Fruit fly (Drosophila melanogaster) whole organism, embryonic: ENCODE data around the gene ghi.
A peak's percentile ranks its signal among the peaks of the same experiment; 100 is the strongest.

Experiments
- ATbp ChIP-seq: fragments of 200-800 bp; sonication (Bioruptor generic); optimal IDR thresholded peaks from 2 replicates; lab custom pipeline; 2017; ENCODE audit warnings: missing biosample characterization, mild to moderate bottlenecking, missing genetic modification characterization, missing genetic modification reagents
- Aef1 ChIP-seq: fragments of 200-800 bp; sonication (Bioruptor generic); IDR thresholded peaks from 3 replicates; pipeline ENCODE4 v1.3.6; 2022; ENCODE audit warnings: missing biosample characterization, missing genetic modification characterization
- Asciz ChIP-seq: fragments of 200-800 bp; sonication (Bioruptor generic); optimal IDR thresholded peaks from 2 replicates; lab custom pipeline; 2017; ENCODE audit warnings: missing biosample characterization, mild to moderate bottlenecking, missing genetic modification characterization, missing genetic modification reagents
- BEAF-32 ChIP-seq: fragments of 200-800 bp; sonication (Bioruptor generic); optimal IDR thresholded peaks from 3 replicates; lab custom pipeline; 2017; ENCODE audit warnings: missing biosample characterization, missing genetic modification characterization, mild to moderate bottlenecking, moderate library complexity, missing genetic modification reagents
- Bteb2 ChIP-seq: fragments of 200-800 bp; sonication (Bioruptor generic); optimal IDR thresholded peaks from 2 replicates; lab custom pipeline; 2016; ENCODE audit warnings: missing biosample characterization, missing genetic modification characterization
- CG10147 ChIP-seq: fragments of 200-800 bp; sonication (Bioruptor generic); optimal IDR thresholded peaks from 2 replicates; lab custom pipeline; 2019; ENCODE audit warnings: missing biosample characterization, mild to moderate bottlenecking, missing genetic modification characterization, moderate library complexity
- CG2116 ChIP-seq: fragments of 200-800 bp; sonication (Bioruptor generic); optimal IDR thresholded peaks from 3 replicates; lab custom pipeline; 2018; ENCODE audit warnings: missing biosample characterization, mild to moderate bottlenecking, missing genetic modification characterization
- CG33213 ChIP-seq: fragments of 200-800 bp; sonication (Bioruptor generic); optimal IDR thresholded peaks from 3 replicates; lab custom pipeline; 2016; ENCODE audit warnings: missing biosample characterization, missing genetic modification characterization
- CG3847 ChIP-seq: fragments of 200-800 bp; sonication (Bioruptor generic); IDR thresholded peaks from 2 replicates; pipeline ENCODE4 v1.3.6; 2022; ENCODE audit warnings: missing biosample characterization, missing genetic modification characterization
- CG3995 ChIP-seq: fragments of 200-800 bp; sonication (Bioruptor generic); optimal IDR thresholded peaks from 3 replicates; lab custom pipeline; 2016; ENCODE audit warnings: missing biosample characterization, missing genetic modification characterization
- CG4707 ChIP-seq: fragments of 200-800 bp; sonication (Bioruptor generic); optimal IDR thresholded peaks from 2 replicates; lab custom pipeline; 2018; ENCODE audit warnings: missing biosample characterization, mild to moderate bottlenecking, missing genetic modification characterization, moderate library complexity
- CG6854 ChIP-seq: fragments of 200-800 bp; sonication (Bioruptor generic); optimal IDR thresholded peaks from 3 replicates; lab custom pipeline; 2017; ENCODE audit warnings: missing biosample characterization, mild to moderate bottlenecking, missing genetic modification characterization
- CG7928 ChIP-seq: fragments of 200-800 bp; sonication (Bioruptor generic); optimal IDR thresholded peaks from 2 replicates; lab custom pipeline; 2017; ENCODE audit warnings: missing biosample characterization, mild to moderate bottlenecking, missing genetic modification characterization
- CG7963 ChIP-seq: fragments of 200-800 bp; sonication (Bioruptor generic); IDR thresholded peaks from 3 replicates; pipeline ENCODE4 v1.3.6; 2022; ENCODE audit warnings: missing biosample characterization, missing genetic modification characterization; ENCODE audit not compliant: partially characterized antibody
- CG8388 ChIP-seq: fragments of 200-800 bp; sonication (Bioruptor generic); optimal IDR thresholded peaks from 2 replicates; lab custom pipeline; 2019; ENCODE audit warnings: missing biosample characterization, mild to moderate bottlenecking, missing genetic modification characterization, moderate library complexity
- CG9876 ChIP-seq: fragments of 200-800 bp; sonication (Bioruptor generic); optimal IDR thresholded peaks from 2 replicates; lab custom pipeline; 2016; ENCODE audit warnings: missing biosample characterization, missing genetic modification characterization
- CG9932 ChIP-seq: fragments of 200-800 bp; sonication (Bioruptor generic); IDR thresholded peaks from 2 replicates; pipeline ENCODE4 v1.3.6; 2022; ENCODE audit warnings: missing biosample characterization, missing genetic modification characterization
- Chrac-16 ChIP-seq: fragments of 200-800 bp; sonication (Bioruptor generic); optimal IDR thresholded peaks from 3 replicates; lab custom pipeline; 2016; ENCODE audit warnings: missing biosample characterization, missing genetic modification characterization
- Deaf1 ChIP-seq: fragments of 200-800 bp; optimal IDR thresholded peaks from 3 replicates; lab custom pipeline; 2019; ENCODE audit warnings: missing biosample characterization, mild to moderate bottlenecking, missing genetic modification characterization, moderate library complexity
- Dek ChIP-seq: fragments of 200-800 bp; sonication (Bioruptor generic); optimal IDR thresholded peaks from 3 replicates; lab custom pipeline; 2019; ENCODE audit warnings: missing biosample characterization, mild to moderate bottlenecking, missing genetic modification characterization, moderate library complexity
- Doc2 ChIP-seq: fragments of 200-800 bp; sonication (Bioruptor generic); IDR thresholded peaks from 2 replicates; pipeline ENCODE4 v1.3.6; 2022; ENCODE audit warnings: missing biosample characterization, missing genetic modification characterization
- ERR ChIP-seq: fragments of 200-800 bp; sonication (Bioruptor generic); optimal IDR thresholded peaks from 2 replicates; lab custom pipeline; 2016; ENCODE audit warnings: missing biosample characterization, missing genetic modification characterization
- Elba2 ChIP-seq: fragments of 200-800 bp; sonication (Bioruptor generic); optimal IDR thresholded peaks from 3 replicates; lab custom pipeline; 2016; ENCODE audit warnings: missing biosample characterization, missing genetic modification characterization
- Hand ChIP-seq: fragments of 200-800 bp; sonication (Bioruptor generic); optimal IDR thresholded peaks from 2 replicates; lab custom pipeline; 2017; ENCODE audit warnings: mild to moderate bottlenecking, missing biosample characterization, missing genetic modification reagents, missing genetic modification characterization
- Hr78 ChIP-seq, 2 experiments: fragments of 200-800 bp in 1 of 2; fragments of >200 bp in 1 of 2; sonication (Bioruptor generic) in 1 of 2; optimal IDR thresholded peaks; 2 replicates each; lab custom pipeline; 2017 to 2019; ENCODE audit warnings: missing biosample characterization in 2 of 2, missing genetic modification characterization in 2 of 2, mild to moderate bottlenecking in 1 of 2, moderate library complexity in 1 of 2
- MESR4 ChIP-seq: fragments of 200-800 bp; sonication (Bioruptor generic); optimal IDR thresholded peaks from 2 replicates; lab custom pipeline; 2018; ENCODE audit warnings: missing biosample characterization, mild to moderate bottlenecking, missing genetic modification characterization, moderate library complexity
- Nf-YA ChIP-seq: fragments of 200-800 bp; sonication (Bioruptor generic); IDR thresholded peaks from 2 replicates; pipeline ENCODE4 v1.3.6; 2022; ENCODE audit warnings: missing biosample characterization, missing genetic modification characterization
- Optix ChIP-seq: fragments of 200-800 bp; sonication (Bioruptor generic); IDR thresholded peaks from 3 replicates; pipeline ENCODE4 v1.3.6; 2022; ENCODE audit warnings: missing biosample characterization, missing genetic modification characterization
- Poxn ChIP-seq: fragments of 200-800 bp; sonication (Bioruptor generic); IDR thresholded peaks from 2 replicates; pipeline ENCODE4 v1.3.6; 2022; ENCODE audit warnings: missing biosample characterization, missing genetic modification characterization
- Rfx ChIP-seq: fragments of 200-800 bp; sonication (Bioruptor generic); IDR thresholded peaks from 2 replicates; pipeline ENCODE4 v1.3.6; 2022; ENCODE audit warnings: missing biosample characterization, missing genetic modification characterization
- Side ChIP-seq: fragments of 200-800 bp; sonication (Bioruptor generic); optimal IDR thresholded peaks from 2 replicates; lab custom pipeline; 2016; ENCODE audit warnings: missing biosample characterization, missing genetic modification characterization
- Usf ChIP-seq: fragments of 200-800 bp; sonication (Bioruptor generic); optimal IDR thresholded peaks from 2 replicates; lab custom pipeline; 2017; ENCODE audit warnings: missing genotype, missing biosample characterization, missing genetic modification characterization
- bbx ChIP-seq: fragments of 200-800 bp; sonication (Bioruptor generic); IDR thresholded peaks from 2 replicates; pipeline ENCODE4 v1.3.6; 2022; ENCODE audit warnings: missing biosample characterization, missing genetic modification characterization; ENCODE audit not compliant: partially characterized antibody
- caup ChIP-seq: fragments of 200-800 bp; sonication (Bioruptor generic); optimal IDR thresholded peaks from 3 replicates; lab custom pipeline; 2017; ENCODE audit warnings: missing biosample characterization, mild to moderate bottlenecking, missing genetic modification characterization, moderate library complexity; ENCODE audit not compliant: severe bottlenecking
- crp ChIP-seq, 2 experiments: fragments of 200-800 bp; sonication (Bioruptor generic); optimal IDR thresholded peaks; 2 replicates in 1 of 2; 3 replicates in 1 of 2; lab custom pipeline; 2017; ENCODE audit warnings: missing biosample characterization in 2 of 2, missing genetic modification characterization in 2 of 2, mild to moderate bottlenecking in 1 of 2, moderate library complexity in 1 of 2
- exex ChIP-seq: fragments of 200-800 bp; sonication (Bioruptor generic); optimal IDR thresholded peaks from 4 replicates; lab custom pipeline; 2018; ENCODE audit warnings: missing biosample characterization, mild to moderate bottlenecking, missing genetic modification characterization, moderate library complexity
- fd102C ChIP-seq: fragments of 200-800 bp; sonication (Bioruptor generic); optimal IDR thresholded peaks from 2 replicates; lab custom pipeline; 2018; ENCODE audit warnings: missing biosample characterization, mild to moderate bottlenecking, missing genetic modification characterization, moderate library complexity
- gsb ChIP-seq: fragments of 200-800 bp; sonication (Bioruptor generic); IDR thresholded peaks from 2 replicates; pipeline ENCODE4 v1.3.6; 2022; ENCODE audit warnings: missing biosample characterization, missing genetic modification characterization
- h ChIP-seq: fragments of >200 bp; optimal IDR thresholded peaks from 2 replicates; lab custom pipeline; 2017
- mirr ChIP-seq: fragments of 200-800 bp; sonication (Bioruptor generic); optimal IDR thresholded peaks from 3 replicates; lab custom pipeline; 2018; ENCODE audit warnings: missing biosample characterization, mild to moderate bottlenecking, missing genetic modification characterization
- nau ChIP-seq: fragments of 200-800 bp; sonication (Bioruptor generic); optimal IDR thresholded peaks from 3 replicates; lab custom pipeline; 2017; ENCODE audit warnings: missing biosample characterization, mild to moderate bottlenecking, missing genetic modification characterization, missing genetic modification reagents
- nerfin-1 ChIP-seq: fragments of 200-800 bp; sonication (Bioruptor generic); optimal IDR thresholded peaks from 3 replicates; lab custom pipeline; 2019; ENCODE audit warnings: missing biosample characterization, mild to moderate bottlenecking, missing genetic modification characterization, moderate library complexity
- pita ChIP-seq: fragments of 200-800 bp; sonication (Bioruptor generic); optimal IDR thresholded peaks from 2 replicates; lab custom pipeline; 2017; ENCODE audit warnings: missing biosample characterization, mild to moderate bottlenecking, missing genetic modification characterization
- pzg ChIP-seq: fragments of 200-800 bp; sonication (Bioruptor generic); optimal IDR thresholded peaks from 3 replicates; lab custom pipeline; 2018; ENCODE audit warnings: missing biosample characterization, mild to moderate bottlenecking, missing genetic modification characterization, moderate library complexity
- sc ChIP-seq, 3 experiments: fragments of >200 bp in 2 of 3; fragments of 200-800 bp in 1 of 3; sonication (Bioruptor generic) in 1 of 3; optimal IDR thresholded peaks; 2 replicates in 2 of 3; 3 replicates in 1 of 3; lab custom pipeline; 2017; ENCODE audit warnings: mild to moderate bottlenecking in 1 of 3, missing biosample characterization in 1 of 3, missing genetic modification characterization in 1 of 3, missing genetic modification reagents in 1 of 3
- sisA ChIP-seq: fragments of 200-800 bp; sonication (Bioruptor generic); IDR thresholded peaks from 2 replicates; pipeline ENCODE4 v1.3.6; 2022; ENCODE audit warnings: missing biosample characterization, missing genetic modification characterization
- tgo ChIP-seq: fragments of 200-800 bp; sonication (Bioruptor generic); IDR thresholded peaks from 3 replicates; pipeline ENCODE4 v1.3.6; 2022; ENCODE audit warnings: missing biosample characterization, missing genetic modification characterization
- vnd ChIP-seq: fragments of 200-800 bp; sonication (Bioruptor generic); IDR thresholded peaks from 3 replicates; pipeline ENCODE4 v1.3.6; 2022; ENCODE audit warnings: missing biosample characterization, missing genetic modification characterization; ENCODE audit not compliant: partially characterized antibody

Gene ghi

DNA sequence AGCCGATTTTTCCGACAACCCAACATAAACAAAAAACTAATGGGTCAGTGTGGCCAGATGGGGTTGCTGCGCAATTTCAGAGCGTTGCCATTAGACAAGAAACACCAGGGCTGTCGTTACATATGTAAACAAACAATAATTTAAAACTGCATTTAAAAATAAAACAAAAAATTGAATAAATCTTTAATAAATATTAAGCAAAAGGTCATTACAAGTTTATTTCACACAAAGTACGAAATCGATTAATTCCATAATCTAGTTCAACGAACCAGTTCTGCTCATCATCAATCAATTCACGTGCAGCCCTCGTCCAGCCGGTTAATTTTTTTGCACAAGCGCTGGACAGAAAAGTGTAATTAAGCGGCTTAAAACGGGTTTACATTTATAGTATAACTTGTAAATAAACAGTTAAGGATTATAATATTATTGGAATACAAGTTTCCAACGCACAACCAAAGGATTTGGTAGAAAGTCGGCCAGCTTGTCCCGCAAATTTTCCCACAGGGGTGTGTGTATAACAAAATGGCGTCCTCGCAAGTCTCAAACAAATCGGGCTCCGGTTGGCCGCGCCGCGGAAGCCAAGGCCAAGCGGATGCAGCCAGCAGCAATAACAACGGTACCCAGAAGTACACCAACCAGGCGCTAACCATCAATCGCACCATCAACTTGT is 40.8 kb upstream of the ghi start, which contains the start of the genes CG4022 and Cpsf5 (continued):
- TF ChIP-seq exex (tag; lab: Kevin White, UChicago): peak; percentile 77
- TF ChIP-seq Rfx (GFP tag; lab: Robert Waterston, UW): peak; percentile 88
- TF ChIP-seq Dek: peak; percentile 83
- TF ChIP-seq Usf (GFP tag; lab: Kevin White, UChicago): peak; percentile 32
- TF ChIP-seq tgo (GFP tag; lab: Robert Waterston, UW): peak; percentile 86
- peak; percentile 36 for TF ChIP-seq nau
- peak; percentile 71 for TF ChIP-seq CG10147
- TF ChIP-seq Optix (GFP tag; lab: Robert Waterston, UW): no peak; the same call in 1 of the 3 replicates
- peak; percentile 79 for TF ChIP-seq caup (GFP tag; lab: Kevin White, UChicago)
- peak in 1 of 2 experiments; percentile 53 for TF ChIP-seq crp (GFP tag; optimal IDR thresholded peaks at IDR 0.05; lab: Kevin White, UChicago)
- peak; percentile 50 for TF ChIP-seq MESR4 (GFP tag; lab: Kevin White, UChicago)
- no peak for TF ChIP-seq CG6854 (GFP tag; lab: Kevin White, UChicago)
- peak; percentile 69 for TF ChIP-seq nerfin-1 (tag; lab: Kevin White, UChicago)
- no peak for TF ChIP-seq pita (GFP tag; lab: Kevin White, UChicago)
- TF ChIP-seq CG3995: peak; percentile 6
- TF ChIP-seq Hand: peak; percentile 55
- peak; percentile 60 for TF ChIP-seq Deaf1
- peak; percentile 82 for TF ChIP-seq pzg
- TF ChIP-seq sisA (GFP tag; lab: Robert Waterston, UW): peak; percentile 82
- TF ChIP-seq Bteb2 (GFP tag; lab: Kevin White, UChicago): peak; percentile 48
- TF ChIP-seq CG9932 (GFP tag; lab: Robert Waterston, UW): peak; percentile 93
- TF ChIP-seq CG9876 (GFP tag; lab: Kevin White, UChicago): no peak
- TF ChIP-seq vnd: no peak
- peak; percentile 52 for TF ChIP-seq Asciz (GFP tag; lab: Kevin White, UChicago)
- peak; percentile 52 for TF ChIP-seq BEAF-32 (GFP tag; lab: Kevin White, UChicago)
- TF ChIP-seq CG7963 (GFP tag; lab: Robert Waterston, UW): no peak
- no peak for TF ChIP-seq sc (optimal IDR thresholded peaks at IDR 0.05; lab: Kevin White, UChicago)
- TF ChIP-seq sc (GFP tag; optimal IDR thresholded peaks at IDR 0.05; lab: Kevin White, UChicago): peak; percentile 16
- peak; percentile 85 for TF ChIP-seq Chrac-16 (GFP tag; lab: Kevin White, UChicago)
- no peak for TF ChIP-seq Hr78 (GFP tag; optimal IDR thresholded peaks at IDR 0.05; lab: Kevin White, UChicago)
- TF ChIP-seq bbx (GFP tag; lab: Robert Waterston, UW): no peak
- TF ChIP-seq CG3847: peak; percentile 88
- peak; percentile 52 for TF ChIP-seq CG33213 (GFP tag; lab: Kevin White, UChicago)
- peak; percentile 39; the same call in 1 of the 2 replicates for TF ChIP-seq gsb (GFP tag; lab: Robert Waterston, UW)
- peak; percentile 76 for TF ChIP-seq Aef1
- peak; percentile 23 for TF ChIP-seq CG4707 (GFP tag; lab: Kevin White, UChicago)
- peak; percentile 62 for TF ChIP-seq ATbp
- peak; percentile 34 for TF ChIP-seq Side (GFP tag; lab: Kevin White, UChicago)
- TF ChIP-seq Poxn (GFP tag; lab: Robert Waterston, UW): peak; percentile 56; the same call in 1 of the 2 replicates
- no peak for TF ChIP-seq Doc2 (GFP tag; lab: Robert Waterston, UW)
- TF ChIP-seq h (lab: Kevin White, UChicago): no peak
- no peak for TF ChIP-seq fd102C (GFP tag; lab: Kevin White, UChicago)
- peak; percentile 78 for TF ChIP-seq CG8388
- peak; percentile 71 for TF ChIP-seq Nf-YA (GFP tag; lab: Robert Waterston, UW)
- TF ChIP-seq CG7928 (GFP tag; lab: Kevin White, UChicago): peak; percentile 98
- peak; percentile 63 for TF ChIP-seq Elba2 (GFP tag; lab: Kevin White, UChicago)
- TF ChIP-seq mirr (GFP tag; lab: Kevin White, UChicago): peak; percentile 48
- peak; percentile 83 for TF ChIP-seq CG2116 (GFP tag; lab: Kevin White, UChicago)
- TF ChIP-seq ERR: no peak
